Fruit fly (Drosophila melanogaster) whole organism, embryonic: ENCODE data around the gene CG6005.

Experiments used
- Ada2b ChIP-seq: fragments of 200-800 bp; sonication (Bioruptor generic); IDR thresholded peaks from 2 replicates; pipeline ENCODE4 v1.3.6; 2022; ENCODE audit warnings: missing biosample characterization, missing genetic modification characterization
- Antp ChIP-seq: fragments of 200-800 bp; sonication (Bioruptor generic); optimal IDR thresholded peaks from 3 replicates; lab custom pipeline; 2016; ENCODE audit warnings: missing biosample characterization, missing genetic modification characterization
- B-H1 ChIP-seq: fragments of 200-800 bp; sonication (Bioruptor generic); IDR thresholded peaks from 3 replicates; pipeline ENCODE4 v1.3.6; 2022; ENCODE audit warnings: missing biosample characterization, missing genetic modification characterization
- B-H2 ChIP-seq: fragments of 200-800 bp; sonication (Bioruptor generic); optimal IDR thresholded peaks from 2 replicates; lab custom pipeline; 2018; ENCODE audit warnings: missing biosample characterization, mild to moderate bottlenecking, missing genetic modification characterization
- CG10654 ChIP-seq: fragments of 200-800 bp; sonication (Bioruptor generic); optimal IDR thresholded peaks from 2 replicates; lab custom pipeline; 2016; ENCODE audit warnings: missing biosample characterization, missing genetic modification characterization
- CG11093 ChIP-seq: fragments of 200-800 bp; sonication (Bioruptor generic); IDR thresholded peaks from 3 replicates; pipeline ENCODE4 v1.3.6; 2022; ENCODE audit warnings: missing biosample characterization, missing genetic modification characterization
- CG11247 ChIP-seq: fragments of 200-800 bp; sonication (Bioruptor generic); IDR thresholded peaks from 2 replicates; pipeline ENCODE4 v1.3.6; 2022; ENCODE audit warnings: missing biosample characterization, missing genetic modification characterization
- CG11456 ChIP-seq: fragments of 200-800 bp; sonication (Bioruptor generic); IDR thresholded peaks from 3 replicates; pipeline ENCODE4 v1.3.6; 2022; ENCODE audit warnings: missing biosample characterization, missing genetic modification characterization
- CG11696 ChIP-seq: fragments of 200-800 bp; sonication (Bioruptor generic); IDR thresholded peaks from 2 replicates; pipeline ENCODE4 v1.3.6; 2022; ENCODE audit warnings: missing biosample characterization, missing genetic modification characterization
- CG12391 ChIP-seq: fragments of 200-800 bp; sonication (Bioruptor generic); optimal IDR thresholded peaks from 3 replicates; lab custom pipeline; 2018; ENCODE audit warnings: missing biosample characterization, mild to moderate bottlenecking, missing genetic modification characterization, moderate library complexity
- CG17328 ChIP-seq: fragments of 200-800 bp; sonication (Bioruptor generic); IDR thresholded peaks from 2 replicates; pipeline ENCODE4 v1.3.6; 2022; ENCODE audit warnings: missing biosample characterization, missing genetic modification characterization
- CG18619 ChIP-seq: fragments of 200-800 bp; sonication (Bioruptor generic); optimal IDR thresholded peaks from 3 replicates; lab custom pipeline; 2017; ENCODE audit warnings: missing biosample characterization, mild to moderate bottlenecking, missing genetic modification characterization
- CG3726 ChIP-seq: fragments of 200-800 bp; sonication (Bioruptor generic); IDR thresholded peaks from 3 replicates; pipeline ENCODE4, ENCODE4 v1.3.6; 2022; ENCODE audit warnings: missing biosample characterization, missing genetic modification characterization
- CG3838 ChIP-seq: fragments of 200-800 bp; sonication (Bioruptor generic); optimal IDR thresholded peaks from 3 replicates; lab custom pipeline; 2016; ENCODE audit warnings: missing biosample characterization, missing genetic modification characterization
- CG8765 ChIP-seq: fragments of 200-800 bp; sonication (Bioruptor generic); IDR thresholded peaks from 2 replicates; pipeline ENCODE4 v1.3.6; 2022; ENCODE audit warnings: missing biosample characterization, missing genetic modification characterization
- Eip74EF ChIP-seq, 2 experiments: fragments of 200-800 bp in 1 of 2; fragments of >200 bp in 1 of 2; sonication (Bioruptor generic) in 1 of 2; optimal IDR thresholded peaks; 2 replicates each; lab custom pipeline; 2017 to 2019; ENCODE audit warnings: missing biosample characterization in 2 of 2, missing genetic modification characterization in 2 of 2, mild to moderate bottlenecking in 1 of 2, moderate library complexity in 1 of 2
- Ets65A ChIP-seq: fragments of 200-800 bp; sonication (Bioruptor generic); peaks from one replicate; lab custom pipeline; 2016; ENCODE audit warnings: missing biosample characterization, missing genetic modification characterization
- Hey ChIP-seq: fragments of 200-800 bp; sonication (Bioruptor generic); optimal IDR thresholded peaks from 3 replicates; lab custom pipeline; 2018; ENCODE audit warnings: missing biosample characterization, mild to moderate bottlenecking, missing genetic modification characterization
- Lim3 ChIP-seq: fragments of 200-800 bp; sonication (Bioruptor generic); IDR thresholded peaks from 2 replicates; pipeline ENCODE4 v1.3.6; 2022; ENCODE audit warnings: missing biosample characterization, missing genetic modification characterization
- Mad ChIP-seq: fragments of 200-800 bp; sonication (Bioruptor generic); optimal IDR thresholded peaks from 2 replicates; lab custom pipeline; 2016; ENCODE audit warnings: missing biosample characterization, missing genetic modification characterization
- NK7.1 ChIP-seq: fragments of 200-800 bp; sonication (Bioruptor generic); optimal IDR thresholded peaks from 3 replicates; lab custom pipeline; 2016; ENCODE audit warnings: missing biosample characterization, missing genetic modification characterization
- Nf-YA ChIP-seq: fragments of 200-800 bp; sonication (Bioruptor generic); IDR thresholded peaks from 2 replicates; pipeline ENCODE4 v1.3.6; 2022; ENCODE audit warnings: missing biosample characterization, missing genetic modification characterization
- Sox100B ChIP-seq: fragments of 200-800 bp; sonication (Bioruptor generic); optimal IDR thresholded peaks from 3 replicates; lab custom pipeline; 2018; ENCODE audit warnings: missing biosample characterization, mild to moderate bottlenecking, missing genetic modification characterization
- Sry-δ ChIP-seq: fragments of 200-800 bp; sonication (Bioruptor generic); optimal IDR thresholded peaks from 2 replicates; lab custom pipeline; 2016; ENCODE audit warnings: missing biosample characterization, missing genetic modification characterization
- ac ChIP-seq: fragments of 200-800 bp; sonication (Bioruptor generic); optimal IDR thresholded peaks from 3 replicates; lab custom pipeline; 2017; ENCODE audit warnings: missing biosample characterization, mild to moderate bottlenecking, missing genetic modification characterization
- aop ChIP-seq: fragments of 200-800 bp; sonication (Bioruptor generic); IDR thresholded peaks from 2 replicates; pipeline ENCODE4 v1.3.6; 2022; ENCODE audit warnings: missing biosample characterization, missing genetic modification characterization
- btn ChIP-seq: fragments of 200-800 bp; sonication (Bioruptor generic); optimal IDR thresholded peaks from 2 replicates; lab custom pipeline; 2016; ENCODE audit warnings: missing biosample characterization, missing genetic modification characterization
- eyg ChIP-seq: fragments of 200-800 bp; sonication (Bioruptor generic); optimal IDR thresholded peaks from 3 replicates; lab custom pipeline; 2016; ENCODE audit warnings: missing biosample characterization, missing genetic modification characterization
- fru ChIP-seq: fragments of >200 bp; optimal IDR thresholded peaks from 2 replicates; lab custom pipeline; 2017
- fu2 ChIP-seq: fragments of 200-800 bp; sonication (Bioruptor generic); optimal IDR thresholded peaks from 2 replicates; lab custom pipeline; 2016; ENCODE audit warnings: missing biosample characterization, missing genetic modification characterization
- hbn ChIP-seq: fragments of 200-800 bp; sonication (Bioruptor generic); IDR thresholded peaks from 2 replicates; pipeline ENCODE4 v1.3.6; 2022; ENCODE audit warnings: missing biosample characterization, missing genetic modification characterization; ENCODE audit not compliant: partially characterized antibody
- her ChIP-seq: fragments of 200-800 bp; sonication (Bioruptor generic); optimal IDR thresholded peaks from 2 replicates; lab custom pipeline; 2016; ENCODE audit warnings: missing biosample characterization, missing genetic modification characterization
- hth ChIP-seq: fragments of >200 bp; optimal IDR thresholded peaks from 2 replicates; lab custom pipeline; 2017; ENCODE audit warnings: inconsistent platforms
- insv ChIP-seq, 2 experiments: fragments of 200-800 bp; sonication (Bioruptor generic); optimal IDR thresholded peaks; 3 replicates each; lab custom pipeline; 2016 to 2018; ENCODE audit warnings: missing biosample characterization in 2 of 2, missing genetic modification characterization in 2 of 2
- kay ChIP-seq: fragments of 200-800 bp; sonication (Bioruptor generic); optimal IDR thresholded peaks from 2 replicates; lab custom pipeline; 2016; ENCODE audit warnings: missing biosample characterization, missing genetic modification characterization
- nau ChIP-seq: fragments of 200-800 bp; sonication (Bioruptor generic); optimal IDR thresholded peaks from 3 replicates; lab custom pipeline; 2017; ENCODE audit warnings: missing biosample characterization, mild to moderate bottlenecking, missing genetic modification characterization, missing genetic modification reagents
- pnt ChIP-seq: fragments of 200-800 bp; sonication (Bioruptor generic); optimal IDR thresholded peaks from 3 replicates; lab custom pipeline; 2016; ENCODE audit warnings: missing biosample characterization, missing genetic modification characterization
- prd ChIP-seq, 3 experiments: fragments of >200 bp in 2 of 3; fragments of 200-800 bp in 1 of 3; sonication (Bioruptor generic) in 1 of 3; optimal IDR thresholded peaks in 2 of 3; IDR thresholded peaks in 1 of 3; 2 replicates in 2 of 3; 3 replicates in 1 of 3; pipeline versions ENCODE4 v1.3.6 to Lab custom; 2017 to 2022; ENCODE audit warnings: missing biosample characterization in 1 of 3, missing genetic modification characterization in 1 of 3
- psq ChIP-seq: fragments of 200-800 bp; sonication (Bioruptor generic); optimal IDR thresholded peaks from 2 replicates; lab custom pipeline; 2017; ENCODE audit warnings: missing biosample characterization, missing genetic modification characterization
- pum ChIP-seq: fragments of 200-800 bp; sonication (Bioruptor generic); optimal IDR thresholded peaks from 2 replicates; lab custom pipeline; 2016; ENCODE audit warnings: missing biosample characterization, missing genetic modification characterization
- ro ChIP-seq: fragments of 200-800 bp; sonication (Bioruptor generic); IDR thresholded peaks from 2 replicates; pipeline ENCODE4 v1.3.6; 2022; ENCODE audit warnings: missing biosample characterization, missing genetic modification characterization
- tup ChIP-seq: fragments of 200-800 bp; sonication (Bioruptor generic); optimal IDR thresholded peaks from 2 replicates; lab custom pipeline; 2016; ENCODE audit warnings: missing biosample characterization, mild to moderate bottlenecking, missing genetic modification characterization, moderate library complexity
- twi ChIP-seq: fragments of 200-800 bp; optimal IDR thresholded peaks from 2 replicates; lab custom pipeline; 2019; ENCODE audit warnings: missing biosample characterization, mild to moderate bottlenecking, missing genetic modification characterization, moderate library complexity
- zfh2 ChIP-seq: fragments of 200-800 bp; sonication (Bioruptor generic); optimal IDR thresholded peaks from 2 replicates; lab custom pipeline; 2016; ENCODE audit warnings: missing biosample characterization, missing genetic modification characterization

CG6005 gene

dm6 chr3R:18995556-18996272, 28.1 kb downstream of the CG6005 start (continued):
- TF ChIP-seq insv (GFP tag; optimal IDR thresholded peaks at IDR 0.05; lab: Kevin White, UChicago) (no peak), prd (optimal IDR thresholded peaks at IDR 0.05; lab: Kevin White, UChicago) (no peak), prd (GFP tag; IDR thresholded peaks at IDR 0.05; lab: Robert Waterston, UW) (peak; percentile 88), CG17328 (GFP tag; lab: Robert Waterston, UW) (peak; percentile 87), fu2 (GFP tag; lab: Kevin White, UChicago) (no peak), CG10654 (peak; percentile 55), CG18619 (GFP tag; lab: Kevin White, UChicago) (peak; percentile 58), Nf-YA (GFP tag; lab: Robert Waterston, UW) (peak; percentile 51; the same call in 1 of the 2 replicates), fru (lab: Kevin White, UChicago) (no peak), CG11456 (GFP tag; lab: Robert Waterston, UW) (peak; percentile 71; the same call in 1 of the 3 replicates), hth (lab: Kevin White, UChicago) (no peak), ac (GFP tag; lab: Kevin White, UChicago) (peak; percentile 17), hbn (GFP tag; lab: Robert Waterston, UW) (no peak), Sry-δ (peak; percentile 21), CG3726 (GFP tag; lab: Robert Waterston, UW) (peak; percentile 60; the same call in 1 of the 3 replicates), CG8765 (peak; percentile 26; the same call in 1 of the 2 replicates), eyg (GFP tag; lab: Kevin White, UChicago) (peak; percentile 33), zfh2 (GFP tag; lab: Kevin White, UChicago) (no peak), her (GFP tag; lab: Kevin White, UChicago) (peak; percentile 2), Lim3 (GFP tag; lab: Robert Waterston, UW) (peak; percentile 41; the same call in 1 of the 2 replicates), nau (peak; percentile 97), B-H2 (GFP tag; lab: Kevin White, UChicago) (no peak), kay (GFP tag; lab: Kevin White, UChicago) (peak; percentile 27), CG3838 (peak; percentile 16), pum (peak; percentile 75), CG11696 (peak; percentile 54; the same call in 1 of the 2 replicates), Sox100B (GFP tag; lab: Kevin White, UChicago) (peak; percentile 80), CG12391 (peak; percentile 86), B-H1 (peak; percentile 62; the same call in 2 of the 3 replicates), Ada2b (peak; percentile 83), Mad (GFP tag; lab: Kevin White, UChicago) (peak; percentile 61), NK7.1 (peak; percentile 56), aop (GFP tag; lab: Robert Waterston, UW) (no peak), CG11093 (GFP tag; lab: Robert Waterston, UW) (peak; percentile 65; the same call in 2 of the 3 replicates), psq (GFP tag; lab: Kevin White, UChicago) (peak; percentile 22), Eip74EF (GFP tag; optimal IDR thresholded peaks at IDR 0.05; lab: Kevin White, UChicago) (peak in 1 of 2 experiments; percentile 73), tup (GFP tag; lab: Kevin White, UChicago) (no peak), Ets65A (GFP tag; lab: Kevin White, UChicago) (peak; percentile 95), CG11247 (GFP tag; lab: Robert Waterston, UW) (no peak), Antp (GFP tag; lab: Kevin White, UChicago) (peak; percentile 49), ro (peak; percentile 54), twi (tag; lab: Kevin White, UChicago) (peak; percentile 73), pnt (GFP tag; lab: Kevin White, UChicago) (no peak), Hey (tag; lab: Kevin White, UChicago) (no peak), btn (GFP tag; lab: Kevin White, UChicago) (peak; percentile 11)
